ENCODE assay signal across 3 worm cellular contexts in the genomic region with DNA sequence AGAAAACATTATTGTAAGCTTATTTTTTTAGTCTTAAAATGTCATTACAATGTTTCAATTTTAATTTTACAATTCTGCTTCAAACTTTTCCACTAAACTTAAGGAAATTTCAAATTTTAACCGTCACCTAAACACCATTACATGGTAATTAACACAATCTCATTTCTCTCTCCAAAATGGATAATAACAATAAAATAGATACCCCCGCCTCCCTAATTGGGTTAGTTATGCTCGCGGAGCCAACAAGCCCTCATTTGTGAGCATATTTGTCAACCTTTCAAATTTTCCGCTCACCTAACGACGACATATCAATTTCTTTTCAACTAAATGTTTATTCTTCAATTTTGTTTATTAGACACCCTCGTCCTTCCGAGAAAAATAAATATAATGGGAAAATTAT.
TF ChIP-seq lines count a peak whose summit lies in the region.

No protein-coding gene starts in this region.

TF ChIP-seq in whole organism, L1 larva, 84 proteins besides CTCF, POLR2A, EP300 and RAD21:
- peak; percentile 22 for TF ChIP-seq lin-14 (GFP tag; optimal IDR thresholded peaks at IDR 0.05; lab: Kevin White, UChicago)
- no peak for TF ChIP-seq nhr-47 (tag; optimal IDR thresholded peaks at IDR 0.05; lab: Kevin White, UChicago)
- TF ChIP-seq ceh-63 (GFP tag; optimal IDR thresholded peaks at IDR 0.05; lab: Kevin White, UChicago): peak; percentile 29

TF ChIP-seq in whole organism, late embryonic, 69 proteins besides CTCF, POLR2A, EP300 and RAD21:
- TF ChIP-seq hlh-6 (tag; optimal IDR thresholded peaks at IDR 0.05; lab: Kevin White, UChicago): no peak
- TF ChIP-seq ets-4 (tag; optimal IDR thresholded peaks at IDR 0.05; lab: Kevin White, UChicago): no peak
- TF ChIP-seq ceh-2 (tag; optimal IDR thresholded peaks at IDR 0.05; lab: Kevin White, UChicago): no peak
- peak; percentile 92 for TF ChIP-seq unc-42 (tag; optimal IDR thresholded peaks at IDR 0.05; lab: Kevin White, UChicago)
TF ChIP-seq in whole organism, late embryonic: peak in this region for 1.

TF ChIP-seq in whole organism, mixed stage, embryonic, 35 proteins besides CTCF, POLR2A, EP300 and RAD21:
- TF ChIP-seq elt-3 (tag; optimal IDR thresholded peaks at IDR 0.05; lab: Kevin White, UChicago) (no peak), ces-1 (GFP tag; optimal IDR thresholded peaks at IDR 0.05; lab: Kevin White, UChicago) (peak; percentile 99), zip-8 (tag; optimal IDR thresholded peaks at IDR 0.05; lab: Kevin White, UChicago) (no peak), lin-32 (GFP tag; optimal IDR thresholded peaks at IDR 0.05; lab: Kevin White, UChicago) (no peak)
